Worm (Caenorhabditis elegans) whole organism, L2 larva: ENCODE results near the gene cbd-1.
"Not testable (repeated sequence)": the region's sequence is repeated elsewhere in the genome, so short reads cannot be mapped to it uniquely, and the experiment has no call there.

Source experiments
- C34F6.9 ChIP-seq: fragments of 150-350 bp; optimal IDR thresholded peaks from 2 replicates; lab custom pipeline; 2014; ENCODE audit warnings: missing biosample characterization, missing genetic modification characterization
- F13H6.1 ChIP-seq: sonication (generic microtip); optimal IDR thresholded peaks from 2 replicates; lab custom pipeline; 2016; ENCODE audit warnings: missing genetic modification characterization, missing compliant biosample characterization
- R02D3.7 ChIP-seq: fragments of 150-350 bp; optimal IDR thresholded peaks from 2 replicates; lab custom pipeline; 2014; ENCODE audit warnings: missing biosample characterization, missing genetic modification characterization
- ceh-16 ChIP-seq: fragments of 150-350 bp; optimal IDR thresholded peaks from 2 replicates; lab custom pipeline; 2014; ENCODE audit warnings: missing biosample characterization, missing genetic modification characterization
- egl-27 ChIP-seq: sonication (generic microtip); optimal IDR thresholded peaks from 3 replicates; lab custom pipeline; 2017; ENCODE audit warnings: missing biosample characterization, missing genetic modification reagents, missing genetic modification characterization
- elt-1 ChIP-seq: fragments of 150-350 bp; optimal IDR thresholded peaks from 2 replicates; lab custom pipeline; 2014; ENCODE audit warnings: missing biosample characterization, missing genetic modification characterization
- elt-3 ChIP-seq: sonication (generic microtip); optimal IDR thresholded peaks from 2 replicates; lab custom pipeline; 2017; ENCODE audit warnings: missing biosample characterization, missing genetic modification characterization
- fos-1 ChIP-seq: fragments of 150-350 bp; optimal IDR thresholded peaks from 2 replicates; lab custom pipeline; 2014; ENCODE audit warnings: missing biosample characterization, missing genetic modification characterization
- gmeb-1 ChIP-seq: fragments of 150-350 bp; optimal IDR thresholded peaks from 2 replicates; lab custom pipeline; 2014; ENCODE audit warnings: missing biosample characterization, missing genetic modification characterization
- mab-5 ChIP-seq: fragments of 150-350 bp; optimal IDR thresholded peaks from 2 replicates; lab custom pipeline; 2014; ENCODE audit warnings: missing biosample characterization, missing genetic modification characterization
- mbf-1 ChIP-seq: sonication (generic microtip); optimal IDR thresholded peaks from 2 replicates; lab custom pipeline; 2017; ENCODE audit warnings: missing biosample characterization, missing genetic modification characterization
- nhr-10 ChIP-seq: sonication (generic microtip); optimal IDR thresholded peaks from 2 replicates; lab custom pipeline; 2017; ENCODE audit warnings: missing biosample characterization, missing genetic modification characterization
- nhr-11 ChIP-seq: fragments of 150-350 bp; optimal IDR thresholded peaks from 2 replicates; lab custom pipeline; 2014; ENCODE audit warnings: missing biosample characterization, missing genetic modification characterization
- nhr-12 ChIP-seq: fragments of 150-350 bp; optimal IDR thresholded peaks from 2 replicates; lab custom pipeline; 2014; ENCODE audit warnings: missing biosample characterization, missing genetic modification characterization
- nhr-23 ChIP-seq: fragments of 150-350 bp; optimal IDR thresholded peaks from 2 replicates; lab custom pipeline; 2014; ENCODE audit warnings: missing biosample characterization, missing genetic modification reagents, missing genetic modification characterization
- nhr-25 ChIP-seq: fragments of 150-350 bp; sonication (generic microtip); optimal IDR thresholded peaks from 3 replicates; lab custom pipeline; 2014; ENCODE audit warnings: missing biosample characterization, missing genetic modification characterization
- peb-1 ChIP-seq: fragments of 150-350 bp; optimal IDR thresholded peaks from 2 replicates; lab custom pipeline; 2014; ENCODE audit warnings: missing biosample characterization, missing genetic modification characterization
- sem-4 ChIP-seq: fragments of 150-350 bp; optimal IDR thresholded peaks from 2 replicates; lab custom pipeline; 2014; ENCODE audit warnings: missing biosample characterization, missing genetic modification reagents, missing genetic modification characterization
- skn-1 ChIP-seq: sonication (generic microtip); optimal IDR thresholded peaks from 2 replicates; lab custom pipeline; 2017; ENCODE audit warnings: missing biosample characterization, missing genetic modification characterization
- sma-9 ChIP-seq, 2 experiments: fragments of 150-350 bp in 1 of 2; sonication (generic microtip) in 1 of 2; optimal IDR thresholded peaks; 2 replicates each; lab custom pipeline; 2014 to 2016; ENCODE audit warnings: missing genetic modification characterization in 2 of 2, mild to moderate bottlenecking in 1 of 2, missing biosample characterization in 1 of 2, missing compliant biosample characterization in 1 of 2, missing genetic modification reagents in 1 of 2, moderate library complexity in 1 of 2
- snpc-4 ChIP-seq: fragments of 150-350 bp; optimal IDR thresholded peaks from 2 replicates; lab custom pipeline; 2014; ENCODE audit warnings: missing biosample characterization, missing genetic modification characterization
- zag-1 ChIP-seq: fragments of 150-350 bp; optimal IDR thresholded peaks from 2 replicates; lab custom pipeline; 2014; ENCODE audit warnings: missing biosample characterization, missing genetic modification characterization
- ztf-1 ChIP-seq: fragments of 200-800 bp; sonication (Bioruptor generic); conservative IDR thresholded peaks from 2 replicates; pipeline ENCODE4 v1.3.6; 2022; ENCODE audit warnings: missing genetic modification characterization, missing compliant biosample characterization
- ztf-11 ChIP-seq: sonication (generic microtip); optimal IDR thresholded peaks from 2 replicates; lab custom pipeline; 2017; ENCODE audit warnings: missing biosample characterization, missing genetic modification characterization
- ztf-4 ChIP-seq: fragments of 150-350 bp; optimal IDR thresholded peaks from 2 replicates; lab custom pipeline; 2014; ENCODE audit warnings: missing biosample characterization, missing genetic modification characterization

cbd-1 gene

DNA sequence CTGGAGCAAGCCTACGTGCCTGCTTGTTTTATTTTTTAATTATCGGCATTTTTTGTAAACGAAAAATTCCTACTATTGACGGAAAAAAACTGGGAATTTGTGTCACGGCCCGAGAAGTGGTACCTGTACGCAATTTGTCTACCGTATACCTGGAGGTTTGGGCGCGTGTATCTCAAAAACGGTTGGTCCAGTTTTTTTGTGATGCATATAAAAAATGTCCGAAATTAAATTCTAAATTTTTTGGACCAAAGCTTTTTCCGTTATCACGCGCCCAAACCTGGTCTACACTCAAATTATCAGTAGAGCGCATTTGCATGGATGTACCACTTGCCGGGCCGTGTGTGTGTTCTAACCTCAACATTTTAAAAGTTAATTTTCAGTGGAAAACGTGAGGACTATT is 43.9 kb downstream of the cbd-1 start, which contains the start of gene F22B3.5:
Gene F22B3.5, minus strand, starts transcription at position 101 of the 400 bp plus-strand sequence.
- not testable (repeated sequence) for TF ChIP-seq nhr-11 (tag; lab: Kevin White, UChicago); fos-1 (tag; lab: Kevin White, UChicago); egl-27
- TF ChIP-seq, all 48 proteins: peak for 0; not testable (repeated sequence) for 48

DNA sequence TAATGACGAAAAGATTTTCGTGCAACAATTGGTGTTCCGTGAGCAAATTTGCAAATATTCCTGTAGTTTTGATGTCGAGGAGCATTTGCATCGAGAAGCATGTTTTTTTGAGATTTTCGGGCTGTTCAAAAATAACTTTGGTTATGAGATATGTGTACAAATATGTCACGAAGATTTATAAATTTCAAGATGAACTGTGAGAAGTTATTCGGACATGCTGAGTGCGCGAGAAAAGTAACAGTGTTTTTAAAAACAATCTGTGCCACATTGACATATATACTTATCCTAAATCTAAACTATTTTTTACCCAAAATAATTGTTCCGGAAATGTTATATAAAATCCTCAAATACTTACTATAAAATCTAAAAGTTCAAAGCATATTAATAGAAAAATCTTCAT is 48.9 kb downstream of the cbd-1 start, which contains the start of gene F22B3.7:
Gene F22B3.7, minus strand, starts transcription at position 101 of the 400 bp plus-strand sequence.
- no peak for TF ChIP-seq C34F6.9 (tag; lab: Kevin White, UChicago)
- TF ChIP-seq ztf-11 (tag; lab: Kevin White, UChicago) = no peak
- TF ChIP-seq ztf-4 (tag; lab: Kevin White, UChicago) = no peak
- no peak for TF ChIP-seq F13H6.1
- no peak for TF ChIP-seq peb-1 (tag; lab: Kevin White, UChicago)
- no peak for TF ChIP-seq nhr-25 (tag; lab: Kevin White, UChicago)
- TF ChIP-seq ztf-1 (GFP tag; lab: Robert Waterston, UW) = no peak
- TF ChIP-seq elt-1 (tag; lab: Kevin White, UChicago) = no peak
- TF ChIP-seq nhr-23 (tag; lab: Kevin White, UChicago) = no peak
- no peak for TF ChIP-seq fos-1 (tag; lab: Kevin White, UChicago)
- TF ChIP-seq sma-9 (GFP tag; optimal IDR thresholded peaks at IDR 0.05; lab: Kevin White, UChicago) = no peak
- no peak for TF ChIP-seq sma-9 (tag; optimal IDR thresholded peaks at IDR 0.05; lab: Kevin White, UChicago)
- TF ChIP-seq nhr-10 (tag; lab: Kevin White, UChicago) = no peak
- TF ChIP-seq zag-1 (tag; lab: Kevin White, UChicago) = no peak
- TF ChIP-seq mbf-1 (tag; lab: Kevin White, UChicago) = no peak
- TF ChIP-seq R02D3.7 (tag; lab: Kevin White, UChicago) = no peak
- no peak for TF ChIP-seq mab-5 (tag; lab: Kevin White, UChicago)
- no peak for TF ChIP-seq nhr-11 (tag; lab: Kevin White, UChicago)

DNA sequence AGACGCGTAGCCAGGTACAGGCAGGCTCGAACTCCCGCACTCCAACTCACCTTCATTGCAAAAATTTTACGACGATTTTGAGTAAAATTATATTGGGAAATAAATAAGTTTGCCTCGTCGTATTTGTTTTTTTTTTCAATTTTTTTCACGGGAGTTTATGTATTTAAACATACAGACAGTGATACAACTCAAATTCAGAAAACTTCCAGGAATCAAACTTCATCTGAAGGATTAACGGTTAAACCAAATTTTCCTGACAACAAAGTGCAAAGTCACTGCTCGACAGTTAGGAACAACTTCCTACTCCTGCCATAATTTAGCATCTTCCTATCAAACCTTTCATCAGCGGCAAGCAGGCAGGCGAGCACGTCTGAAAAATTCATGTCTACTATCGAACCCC is 52.0 kb downstream of the cbd-1 start, which contains the start of gene F22B3.8:
Gene F22B3.8, minus strand, starts transcription at position 101 of the 400 bp plus-strand sequence.
- TF ChIP-seq ztf-11 (tag; lab: Kevin White, UChicago) = no peak
- no peak for TF ChIP-seq skn-1 (tag; lab: Kevin White, UChicago)
- no peak for TF ChIP-seq nhr-11 (tag; lab: Kevin White, UChicago)
- no peak for TF ChIP-seq gmeb-1 (tag; lab: Kevin White, UChicago)
- no peak for TF ChIP-seq snpc-4 (tag; lab: Kevin White, UChicago)
- no peak for TF ChIP-seq nhr-12
- no peak for TF ChIP-seq fos-1 (tag; lab: Kevin White, UChicago)
- no peak for TF ChIP-seq elt-3

ce11 chrIV:11425442-11425841 is 52.7 kb downstream of the cbd-1 start, which contains the start of gene kin-4:
TSS of gene kin-4 (plus strand) at chrIV:11425742.
- no peak for TF ChIP-seq ceh-16
- TF ChIP-seq sem-4 (tag; lab: Kevin White, UChicago) = no peak
- TF ChIP-seq, all 48 proteins: peak for 0
